Worm (Caenorhabditis elegans) whole organism, dauer: ENCODE results near the gene dao-3.

Source experiments
- unc-62 ChIP-seq: sonication (generic microtip); optimal IDR thresholded peaks from 2 replicates; lab custom pipeline; 2017; ENCODE audit warnings: missing biosample characterization, missing genetic modification reagents, missing genetic modification characterization

dao-3 gene

ce11 chrX:8086450-8086724 is at the start of gene dao-3:
Gene dao-3 (minus strand): TSS chrX:8086550.
- no peak for TF ChIP-seq unc-62 (GFP tag; lab: Kevin White, UChicago)

ce11 chrX:8129543-8129942 is 43.2 kb upstream of the dao-3 start, which contains the start of gene frpr-1:
Gene frpr-1 (minus strand): TSS chrX:8129643.
- no peak for TF ChIP-seq unc-62 (GFP tag; lab: Kevin White, UChicago)

ce11 chrX:8123194-8123593 is 36.8 kb upstream of the dao-3 start, which contains the start of gene C02B8.12:
Gene C02B8.12 (minus strand): TSS chrX:8123368.
- TF ChIP-seq unc-62 (GFP tag; lab: Kevin White, UChicago) = no peak

ce11 chrX:8120281-8120680 is 33.9 kb upstream of the dao-3 start:
- no peak for TF ChIP-seq unc-62 (GFP tag; lab: Kevin White, UChicago)

ce11 chrX:8117827-8118317 is 31.5 kb upstream of the dao-3 start:
- TF ChIP-seq unc-62 (GFP tag; lab: Kevin White, UChicago) = no peak

ce11 chrX:8116157-8116556 is 29.8 kb upstream of the dao-3 start, which contains the start of gene hlh-8:
Gene hlh-8 (plus strand): TSS chrX:8116457.
- no peak for TF ChIP-seq unc-62 (GFP tag; lab: Kevin White, UChicago)

ce11 chrX:8110193-8110592 is 23.8 kb upstream of the dao-3 start, which contains the start of gene K07E3.1:
Gene K07E3.1 (plus strand): TSS chrX:8110439.
- no peak for TF ChIP-seq unc-62 (GFP tag; lab: Kevin White, UChicago)

- no peak for TF ChIP-seq unc-62 (GFP tag; lab: Kevin White, UChicago)
Observed at ce11 chrX:8109531-8109930, 23.2 kb upstream of the dao-3 start.

- no peak for TF ChIP-seq unc-62 (GFP tag; lab: Kevin White, UChicago)
Observed at ce11 chrX:8107921-8108320, 21.6 kb upstream of the dao-3 start, which contains the start of gene K07E3.9. Gene K07E3.9 (plus strand): TSS chrX:8108221.

ce11 chrX:8103899-8104298 is 17.5 kb upstream of the dao-3 start, which contains the start of gene K07E3.2:
Gene K07E3.2 (plus strand): TSS chrX:8104298.
- no peak for TF ChIP-seq unc-62 (GFP tag; lab: Kevin White, UChicago)

ce11 chrX:8098813-8099360 is 12.5 kb upstream of the dao-3 start, which contains the start of gene catp-5:
Gene catp-5 (minus strand): TSS chrX:8098863.
- no peak for TF ChIP-seq unc-62 (GFP tag; lab: Kevin White, UChicago)

- TF ChIP-seq unc-62 (GFP tag; lab: Kevin White, UChicago) = no peak
Observed at ce11 chrX:8089916-8090315, 3.6 kb upstream of the dao-3 start.

ce11 chrX:8089266-8089909 is 3.0 kb upstream of the dao-3 start:
- TF ChIP-seq unc-62 (GFP tag; lab: Kevin White, UChicago) = no peak

ce11 chrX:8088474-8088873 is 2.1 kb upstream of the dao-3 start, which contains the start of gene vem-1:
Gene vem-1 (minus strand): TSS chrX:8088574.
- no peak for TF ChIP-seq unc-62 (GFP tag; lab: Kevin White, UChicago)

ce11 chrX:8086725-8087641 is 633 bp upstream of the dao-3 start:
- no peak for TF ChIP-seq unc-62 (GFP tag; lab: Kevin White, UChicago)

ce11 chrX:8084669-8085068 is 1.7 kb downstream of the dao-3 start:
- TF ChIP-seq unc-62 (GFP tag; lab: Kevin White, UChicago) = no peak
